Worm (Caenorhabditis elegans): ENCODE data around the gene sre-15.

- TF ChIP-seq mep-1 (tag; optimal IDR thresholded peaks at IDR 0.05): no peak
- no peak for TF ChIP-seq lin-13 (tag; optimal IDR thresholded peaks at IDR 0.05)
- TF ChIP-seq unc-62 (GFP tag; optimal IDR thresholded peaks at IDR 0.05): no peak
- no peak for TF ChIP-seq ztf-11 (tag; optimal IDR thresholded peaks at IDR 0.05)
- TF ChIP-seq ces-1 (GFP tag; optimal IDR thresholded peaks at IDR 0.05): no peak
- TF ChIP-seq elt-3 (tag; optimal IDR thresholded peaks at IDR 0.05): no peak
- TF ChIP-seq snpc-4 (tag; optimal IDR thresholded peaks at IDR 0.05): no peak
- no peak for TF ChIP-seq elt-1 (tag; optimal IDR thresholded peaks at IDR 0.05; ENCODE audit: borderline replicate concordance, insufficient read depth)
- no peak for TF ChIP-seq mls-2 (tag; optimal IDR thresholded peaks at IDR 0.05)
These were observed 48.0 kb downstream of the sre-15 start for ce11 chrIV:12196608-12197007.
